Fruit fly (Drosophila melanogaster): ENCODE measurements around the gene Gorab.
A peak's percentile ranks its signal among the peaks of the same experiment; 100 is the strongest.

Gorab gene

DNA sequence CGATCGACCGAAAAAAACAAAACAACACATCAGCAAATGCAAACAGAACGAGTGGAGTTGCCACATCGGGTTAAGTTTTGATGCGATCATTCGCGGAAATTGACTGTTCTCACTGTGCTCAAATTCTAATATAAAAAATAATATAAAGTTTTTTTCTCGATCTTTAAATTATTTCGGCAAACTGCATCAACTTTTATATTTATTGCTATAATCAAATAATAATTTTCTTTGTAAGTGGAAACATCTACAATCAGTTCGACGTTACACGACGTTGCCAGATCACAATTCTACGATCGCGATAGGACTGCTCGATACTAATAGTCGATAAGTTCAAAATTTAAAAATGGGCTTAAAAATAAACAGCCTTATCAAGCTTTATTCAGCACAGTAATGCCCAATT, at the start of gene Gorab:
Gene Gorab, minus strand, starts transcription at position 58 of the 400 bp plus-strand sequence.
- TF ChIP-seq CG8319 (GFP tag; optimal IDR thresholded peaks at IDR 0.05), result peak; percentile 74
- TF ChIP-seq esn (GFP tag; optimal IDR thresholded peaks at IDR 0.05), result peak; percentile 83
- TF ChIP-seq CG4318 (GFP tag; optimal IDR thresholded peaks at IDR 0.05), result peak; percentile 81
- TF ChIP-seq net (GFP tag; optimal IDR thresholded peaks at IDR 0.05), result peak; percentile 70
- TF ChIP-seq fd59A (GFP tag; optimal IDR thresholded peaks at IDR 0.05), result peak; percentile 39
- peak; percentile 76 for TF ChIP-seq Sox102F (GFP tag; optimal IDR thresholded peaks at IDR 0.05)
- peak; percentile 82 for TF ChIP-seq lz (GFP tag; optimal IDR thresholded peaks at IDR 0.05)
- peak; percentile 18 for TF ChIP-seq fd85E (GFP tag; optimal IDR thresholded peaks at IDR 0.05)
- TF ChIP-seq fkh (GFP tag; optimal IDR thresholded peaks at IDR 0.05), result peak; percentile 98
- peak; percentile 95 for TF ChIP-seq svp (GFP tag)
- peak; percentile 67 for TF ChIP-seq vri (GFP tag; optimal IDR thresholded peaks at IDR 0.05)
- TF ChIP-seq dac (GFP tag; optimal IDR thresholded peaks at IDR 0.05), result peak; percentile 46
- peak; percentile 64 for TF ChIP-seq CG6792 (GFP tag; optimal IDR thresholded peaks at IDR 0.05)
- peak; percentile 95 for TF ChIP-seq CG6163 (GFP tag; IDR thresholded peaks at IDR 0.05)
- peak; percentile 77 for TF ChIP-seq Ets21C (GFP tag; optimal IDR thresholded peaks at IDR 0.05)
- TF ChIP-seq CG7368 (GFP tag; optimal IDR thresholded peaks at IDR 0.05), result peak; percentile 72
- TF ChIP-seq Gug (GFP tag; IDR thresholded peaks at IDR 0.05), result peak; percentile 94
- peak; percentile 91 for TF ChIP-seq Sox14 (GFP tag; optimal IDR thresholded peaks at IDR 0.05)
- peak; percentile 51 for TF ChIP-seq CG1621 (tag; optimal IDR thresholded peaks at IDR 0.05)
- peak in 1 of 2 experiments; percentile 41 for TF ChIP-seq ss (GFP tag; optimal IDR thresholded peaks at IDR 0.05)
- peak; percentile 89 for TF ChIP-seq acj6 (GFP tag; optimal IDR thresholded peaks at IDR 0.05)
- TF ChIP-seq CG11294 (GFP tag; IDR thresholded peaks at IDR 0.05), result peak; percentile 90
- no peak for TF ChIP-seq CG9139 (GFP tag; optimal IDR thresholded peaks at IDR 0.05)
- peak; percentile 90 for TF ChIP-seq pdm3 (GFP tag; optimal IDR thresholded peaks at IDR 0.05)
- peak; percentile 92 for TF ChIP-seq CG11902 (GFP tag; optimal IDR thresholded peaks at IDR 0.05)
- peak; percentile 49 for TF ChIP-seq CG6276 (GFP tag; optimal IDR thresholded peaks at IDR 0.05)
- peak; percentile 82 for TF ChIP-seq CG10669 (GFP tag; optimal IDR thresholded peaks at IDR 0.05)
- TF ChIP-seq CG31627 (GFP tag; optimal IDR thresholded peaks at IDR 0.05), result peak; percentile 92
- TF ChIP-seq Eip75B (GFP tag; optimal IDR thresholded peaks at IDR 0.05), result peak; percentile 70
- peak; percentile 90 for TF ChIP-seq Hr4 (GFP tag; optimal IDR thresholded peaks at IDR 0.05)
- peak; percentile 97 for TF ChIP-seq eg (GFP tag; IDR thresholded peaks at IDR 0.05)
- peak; percentile 87 for TF ChIP-seq CG3919 (GFP tag; optimal IDR thresholded peaks at IDR 0.05)
- peak; percentile 52 to 70 for TF ChIP-seq salr (GFP tag; optimal IDR thresholded peaks at IDR 0.05)
- peak; percentile 91 for TF ChIP-seq OdsH (GFP tag; optimal IDR thresholded peaks at IDR 0.05)
- TF ChIP-seq CG8632 (GFP tag; optimal IDR thresholded peaks at IDR 0.05), result peak; percentile 79
- TF ChIP-seq topi (GFP tag; optimal IDR thresholded peaks at IDR 0.05), result peak; percentile 90
- peak; percentile 81 for TF ChIP-seq CG34406 (GFP tag; optimal IDR thresholded peaks at IDR 0.05)
- TF ChIP-seq CG6808 (GFP tag; optimal IDR thresholded peaks at IDR 0.05), result peak; percentile 31
- peak; percentile 80 for TF ChIP-seq Lpt (GFP tag; optimal IDR thresholded peaks at IDR 0.05)
- TF ChIP-seq CG11762 (GFP tag; optimal IDR thresholded peaks at IDR 0.05; ENCODE audit: insufficient read depth), result peak; percentile 56
- peak; percentile 84 for TF ChIP-seq CG8119 (GFP tag; IDR thresholded peaks at IDR 0.05)
- peak; percentile 79 for TF ChIP-seq CG10631 (GFP tag; optimal IDR thresholded peaks at IDR 0.05)
- peak; percentile 90 for TF ChIP-seq Eip78C (GFP tag)
- peak; percentile 7 for TF ChIP-seq Hr38 (GFP tag; optimal IDR thresholded peaks at IDR 0.05)
- peak; percentile 92 for TF ChIP-seq CG3032 (tag; optimal IDR thresholded peaks at IDR 0.05)
- TF ChIP-seq Hr39 (GFP tag; optimal IDR thresholded peaks at IDR 0.05), result peak; percentile 92
- TF ChIP-seq dsx (GFP tag; optimal IDR thresholded peaks at IDR 0.05; ENCODE audit: poor library complexity, severe bottlenecking), result peak; percentile 77
- peak; percentile 84 for TF ChIP-seq Eip93F (GFP tag; optimal IDR thresholded peaks at IDR 0.05)
- TF ChIP-seq CG32006 (GFP tag; optimal IDR thresholded peaks at IDR 0.05), result peak; percentile 87
- TF ChIP-seq Blimp-1 (GFP tag; optimal IDR thresholded peaks at IDR 0.05), result peak; percentile 47
- peak; percentile 86 for TF ChIP-seq achi (GFP tag; optimal IDR thresholded peaks at IDR 0.05)
- TF ChIP-seq CG6854 (GFP tag; optimal IDR thresholded peaks at IDR 0.05), result no peak
